Fruit fly (Drosophila melanogaster) whole organism, embryonic: ENCODE results near the gene Eip63E.

Experiments used
- CG12104 ChIP-seq: fragments of 200-800 bp; sonication (Bioruptor generic); optimal IDR thresholded peaks from 3 replicates; lab custom pipeline; 2016; ENCODE audit warnings: missing biosample characterization, missing genetic modification characterization
- CG13624 ChIP-seq: fragments of 200-800 bp; sonication (Bioruptor generic); optimal IDR thresholded peaks from 2 replicates; lab custom pipeline; 2016; ENCODE audit warnings: missing biosample characterization, missing genetic modification characterization
- CG15601 ChIP-seq: fragments of 200-800 bp; sonication (Bioruptor generic); optimal IDR thresholded peaks from 3 replicates; lab custom pipeline; 2019; ENCODE audit warnings: missing biosample characterization, mild to moderate bottlenecking, missing genetic modification characterization, moderate library complexity
- CG16863 ChIP-seq: fragments of 200-800 bp; sonication (Bioruptor generic); optimal IDR thresholded peaks from 3 replicates; lab custom pipeline; 2016; ENCODE audit warnings: missing biosample characterization, missing genetic modification characterization
- CG31441 ChIP-seq: fragments of 200-800 bp; sonication (Bioruptor generic); IDR thresholded peaks from 2 replicates; pipeline ENCODE4 v1.3.6; 2022; ENCODE audit warnings: missing biosample characterization, missing genetic modification characterization
- CG34422 ChIP-seq: fragments of 200-800 bp; sonication (Bioruptor generic); IDR thresholded peaks from 3 replicates; pipeline ENCODE4 v1.3.6; 2022; ENCODE audit warnings: missing biosample characterization, missing genetic modification characterization
- CG5245 ChIP-seq: fragments of 200-800 bp; sonication (Bioruptor generic); optimal IDR thresholded peaks from 3 replicates; lab custom pipeline; 2016; ENCODE audit warnings: missing biosample characterization, missing genetic modification characterization
- CG6683 ChIP-seq: fragments of 200-800 bp; sonication (Bioruptor generic); optimal IDR thresholded peaks from 2 replicates; lab custom pipeline; 2017; ENCODE audit warnings: missing biosample characterization, mild to moderate bottlenecking, missing genetic modification characterization, missing genetic modification reagents
- CG7372 ChIP-seq: fragments of 200-800 bp; sonication (Bioruptor generic); IDR thresholded peaks from 2 replicates; pipeline ENCODE4 v1.3.6; 2022; ENCODE audit warnings: missing biosample characterization, missing genetic modification characterization
- CrebB ChIP-seq: fragments of 200-800 bp; sonication (Bioruptor generic); optimal IDR thresholded peaks from 3 replicates; lab custom pipeline; 2018; ENCODE audit warnings: missing biosample characterization, mild to moderate bottlenecking, missing genetic modification characterization
- D ChIP-seq, 2 experiments: fragments of 200-800 bp in 1 of 2; fragments of >200 bp in 1 of 2; sonication (Bioruptor generic) in 1 of 2; optimal IDR thresholded peaks; 2 replicates in 1 of 2; 3 replicates in 1 of 2; lab custom pipeline; 2017; ENCODE audit warnings: mild to moderate bottlenecking in 1 of 2, missing biosample characterization in 1 of 2, missing genetic modification characterization in 1 of 2, missing genetic modification reagents in 1 of 2
- D19A ChIP-seq: fragments of 200-800 bp; optimal IDR thresholded peaks from 3 replicates; lab custom pipeline; 2019; ENCODE audit warnings: missing biosample characterization, mild to moderate bottlenecking, missing genetic modification characterization, moderate library complexity
- Dll ChIP-seq: fragments of 200-800 bp; sonication (Bioruptor generic); IDR thresholded peaks from 4 replicates; pipeline ENCODE4 v1.3.6; 2022; ENCODE audit warnings: missing biosample characterization, missing genetic modification characterization; ENCODE audit not compliant: partially characterized antibody
- Doc2 ChIP-seq: fragments of 200-800 bp; sonication (Bioruptor generic); IDR thresholded peaks from 2 replicates; pipeline ENCODE4 v1.3.6; 2022; ENCODE audit warnings: missing biosample characterization, missing genetic modification characterization
- Ets65A ChIP-seq: fragments of 200-800 bp; sonication (Bioruptor generic); peaks from one replicate; lab custom pipeline; 2016; ENCODE audit warnings: missing biosample characterization, missing genetic modification characterization
- HLH54F ChIP-seq: fragments of 200-800 bp; sonication (Bioruptor generic); optimal IDR thresholded peaks from 3 replicates; lab custom pipeline; 2016; ENCODE audit warnings: missing biosample characterization, missing genetic modification characterization
- HLHmδ ChIP-seq: fragments of 200-800 bp; sonication (Bioruptor generic); optimal IDR thresholded peaks from 2 replicates; lab custom pipeline; 2018; ENCODE audit warnings: missing biosample characterization, mild to moderate bottlenecking, missing genetic modification characterization, moderate library complexity
- Med ChIP-seq: fragments of 200-800 bp; sonication (Bioruptor generic); peaks from one replicate; lab custom pipeline; 2016; ENCODE audit warnings: missing biosample characterization, missing genetic modification characterization, mild to moderate bottlenecking, inconsistent platforms, moderate library complexity
- Opbp ChIP-seq: fragments of 200-800 bp; sonication (Bioruptor generic); IDR thresholded peaks from 3 replicates; pipeline ENCODE4 v1.3.6; 2022; ENCODE audit warnings: missing biosample characterization, missing genetic modification characterization; ENCODE audit not compliant: partially characterized antibody
- Optix ChIP-seq: fragments of 200-800 bp; sonication (Bioruptor generic); IDR thresholded peaks from 3 replicates; pipeline ENCODE4 v1.3.6; 2022; ENCODE audit warnings: missing biosample characterization, missing genetic modification characterization
- PHDP ChIP-seq: fragments of 200-800 bp; sonication (Bioruptor generic); optimal IDR thresholded peaks from 3 replicates; lab custom pipeline; 2018; ENCODE audit warnings: missing biosample characterization, mild to moderate bottlenecking, missing genetic modification characterization, moderate library complexity
- Pdp1 ChIP-seq, 2 experiments: fragments of 200-800 bp; sonication (Bioruptor generic); optimal IDR thresholded peaks; 3 replicates each; lab custom pipeline; 2016; ENCODE audit warnings: missing biosample characterization in 2 of 2, missing genetic modification characterization in 2 of 2, mild to moderate bottlenecking in 1 of 2, moderate library complexity in 1 of 2
- Poxn ChIP-seq: fragments of 200-800 bp; sonication (Bioruptor generic); IDR thresholded peaks from 2 replicates; pipeline ENCODE4 v1.3.6; 2022; ENCODE audit warnings: missing biosample characterization, missing genetic modification characterization
- Ptx1 ChIP-seq: fragments of 200-800 bp; sonication (Bioruptor generic); IDR thresholded peaks from 2 replicates; pipeline ENCODE4 v1.3.6; 2022; ENCODE audit warnings: missing biosample characterization, missing genetic modification characterization
- Six4 ChIP-seq: fragments of 200-800 bp; sonication (Bioruptor generic); optimal IDR thresholded peaks from 2 replicates; lab custom pipeline; 2016; ENCODE audit warnings: missing biosample characterization, missing genetic modification characterization
- TFAM ChIP-seq: fragments of 200-800 bp; sonication (Bioruptor generic); optimal IDR thresholded peaks from 2 replicates; lab custom pipeline; 2017; ENCODE audit warnings: missing biosample characterization, missing genetic modification characterization, inconsistent platforms
- abd-A ChIP-seq: fragments of 200-800 bp; sonication (Bioruptor generic); optimal IDR thresholded peaks from 3 replicates; lab custom pipeline; 2019; ENCODE audit warnings: missing biosample characterization, mild to moderate bottlenecking, missing genetic modification characterization, moderate library complexity
- crc ChIP-seq: fragments of 200-800 bp; sonication (Bioruptor generic); optimal IDR thresholded peaks from 2 replicates; lab custom pipeline; 2016; ENCODE audit warnings: missing biosample characterization, missing genetic modification characterization
- cwo ChIP-seq: fragments of 200-800 bp; sonication (Bioruptor generic); optimal IDR thresholded peaks from 3 replicates; lab custom pipeline; 2017; ENCODE audit warnings: missing biosample characterization, missing genetic modification characterization, mild to moderate bottlenecking, moderate library complexity, missing genetic modification reagents
- dmrt11E ChIP-seq: fragments of 200-800 bp; sonication (Bioruptor generic); optimal IDR thresholded peaks from 3 replicates; lab custom pipeline; 2018; ENCODE audit warnings: missing biosample characterization, mild to moderate bottlenecking, missing genetic modification characterization, moderate library complexity
- gce ChIP-seq: fragments of 200-800 bp; sonication (Bioruptor generic); IDR thresholded peaks from 3 replicates; pipeline ENCODE4 v1.3.6; 2022; ENCODE audit warnings: missing biosample characterization, missing genetic modification characterization
- gcm ChIP-seq: fragments of 200-800 bp; sonication (Bioruptor generic); optimal IDR thresholded peaks from 2 replicates; lab custom pipeline; 2019; ENCODE audit warnings: missing biosample characterization, mild to moderate bottlenecking, missing genetic modification characterization, moderate library complexity
- gsb-n ChIP-seq: fragments of 200-800 bp; sonication (Bioruptor generic); optimal IDR thresholded peaks from 3 replicates; lab custom pipeline; 2018; ENCODE audit warnings: missing biosample characterization, mild to moderate bottlenecking, missing genetic modification characterization
- h ChIP-seq: fragments of >200 bp; optimal IDR thresholded peaks from 2 replicates; lab custom pipeline; 2017
- hkb ChIP-seq, 2 experiments: fragments of 200-800 bp in 1 of 2; fragments of >200 bp in 1 of 2; sonication (Bioruptor generic) in 1 of 2; IDR thresholded peaks in 1 of 2; optimal IDR thresholded peaks in 1 of 2; 2 replicates each; pipeline versions ENCODE4 v1.3.6 to Lab custom; 2017 to 2022; ENCODE audit warnings: missing biosample characterization in 1 of 2, missing genetic modification characterization in 1 of 2
- jumu ChIP-seq: fragments of 200-800 bp; sonication (Bioruptor generic); optimal IDR thresholded peaks from 3 replicates; lab custom pipeline; 2016; ENCODE audit warnings: missing biosample characterization, missing genetic modification characterization
- lilli ChIP-seq: fragments of 200-800 bp; sonication (Bioruptor generic); optimal IDR thresholded peaks from 3 replicates; lab custom pipeline; 2016; ENCODE audit warnings: missing biosample characterization, missing genetic modification characterization
- lola ChIP-seq, 3 experiments: fragments of >200 bp in 2 of 3; fragments of 200-800 bp in 1 of 3; sonication (Bioruptor generic) in 1 of 3; optimal IDR thresholded peaks; 2 replicates each; lab custom pipeline; 2017 to 2019; ENCODE audit warnings: missing biosample characterization in 3 of 3, missing genetic modification characterization in 3 of 3, mild to moderate bottlenecking in 1 of 3, moderate library complexity in 1 of 3
- mam ChIP-seq: fragments of 200-800 bp; sonication (Bioruptor generic); optimal IDR thresholded peaks from 3 replicates; lab custom pipeline; 2016; ENCODE audit warnings: missing biosample characterization, missing genetic modification characterization
- oc ChIP-seq: fragments of 200-800 bp; sonication (Bioruptor generic); optimal IDR thresholded peaks from 2 replicates; lab custom pipeline; 2018; ENCODE audit warnings: missing biosample characterization, mild to moderate bottlenecking, missing genetic modification characterization, moderate library complexity
- p53 ChIP-seq: fragments of 200-800 bp; sonication (Bioruptor generic); optimal IDR thresholded peaks from 2 replicates; lab custom pipeline; 2016; ENCODE audit warnings: missing biosample characterization, missing genetic modification characterization
- psq ChIP-seq: fragments of 200-800 bp; sonication (Bioruptor generic); optimal IDR thresholded peaks from 2 replicates; lab custom pipeline; 2017; ENCODE audit warnings: missing biosample characterization, missing genetic modification characterization
- rib ChIP-seq: fragments of 200-800 bp; sonication (Bioruptor generic); IDR thresholded peaks from 2 replicates; pipeline ENCODE4 v1.3.6; 2022; ENCODE audit warnings: missing biosample characterization, missing genetic modification characterization
- scrt ChIP-seq: fragments of 200-800 bp; sonication (Bioruptor generic); optimal IDR thresholded peaks from 2 replicates; lab custom pipeline; 2018; ENCODE audit warnings: missing biosample characterization, mild to moderate bottlenecking, missing genetic modification characterization, moderate library complexity
- sna ChIP-seq: fragments of 200-800 bp; sonication (Bioruptor generic); IDR thresholded peaks from 2 replicates; pipeline ENCODE4 v1.3.6; 2022; ENCODE audit warnings: missing biosample characterization, missing genetic modification characterization; ENCODE audit not compliant: partially characterized antibody
- sr ChIP-seq: fragments of 200-800 bp; sonication (Bioruptor generic); IDR thresholded peaks from 3 replicates; pipeline ENCODE4 v1.3.6; 2022; ENCODE audit warnings: missing biosample characterization, missing genetic modification characterization
- ssp ChIP-seq: fragments of 200-800 bp; sonication (Bioruptor generic); IDR thresholded peaks from 2 replicates; pipeline ENCODE4 v1.3.6; 2022; ENCODE audit warnings: missing biosample characterization, missing genetic modification characterization
- trem ChIP-seq: fragments of 200-800 bp; optimal IDR thresholded peaks from 3 replicates; lab custom pipeline; 2019; ENCODE audit warnings: missing biosample characterization, mild to moderate bottlenecking, missing genetic modification characterization, moderate library complexity
- wdn ChIP-seq: fragments of 200-800 bp; sonication (Bioruptor generic); IDR thresholded peaks from 2 replicates; pipeline ENCODE4 v1.3.6; 2022; ENCODE audit warnings: missing biosample characterization, missing genetic modification characterization
- zen ChIP-seq: fragments of 200-800 bp; sonication (Bioruptor generic); optimal IDR thresholded peaks from 3 replicates; lab custom pipeline; 2018; ENCODE audit warnings: missing biosample characterization, mild to moderate bottlenecking, missing genetic modification characterization, moderate library complexity

Gene Eip63E

dm6 chr3L:3617252-3617651 is 101.7 kb downstream of the Eip63E start (continued):
- peak; percentile 72 for TF ChIP-seq PHDP
- peak; percentile 95 for TF ChIP-seq Med (GFP tag; lab: Kevin White, UChicago)
- peak; percentile 7 for TF ChIP-seq CrebB (tag; lab: Kevin White, UChicago)
- peak; percentile 12; the same call in 1 of the 3 replicates for TF ChIP-seq sr (GFP tag; lab: Robert Waterston, UW)
- no peak for TF ChIP-seq Doc2 (GFP tag; lab: Robert Waterston, UW)
- peak; percentile 74 for TF ChIP-seq zen (tag; lab: Kevin White, UChicago)
- TF ChIP-seq jumu (GFP tag; lab: Kevin White, UChicago): peak; percentile 66
- peak; percentile 67 for TF ChIP-seq CG13624 (GFP tag; lab: Kevin White, UChicago)
- TF ChIP-seq p53 (GFP tag; lab: Kevin White, UChicago): peak; percentile 6
- TF ChIP-seq CG5245 (GFP tag; lab: Kevin White, UChicago): peak; percentile 80
- TF ChIP-seq wdn (GFP tag; lab: Robert Waterston, UW): no peak
- TF ChIP-seq psq: peak; percentile 69
- no peak for TF ChIP-seq h
- TF ChIP-seq abd-A (tag; lab: Kevin White, UChicago): no peak
- TF ChIP-seq oc (tag; lab: Kevin White, UChicago): peak; percentile 76
- TF ChIP-seq lilli: peak; percentile 80
- TF ChIP-seq Six4: peak; percentile 71
- peak; percentile 93 for TF ChIP-seq gsb-n (tag; lab: Kevin White, UChicago)
- TF ChIP-seq CG15601 (tag; lab: Kevin White, UChicago): peak; percentile 86
- TF ChIP-seq crc: peak; percentile 21
- no peak for TF ChIP-seq D (optimal IDR thresholded peaks at IDR 0.05; lab: Kevin White, UChicago)
- TF ChIP-seq D (GFP tag; optimal IDR thresholded peaks at IDR 0.05; lab: Kevin White, UChicago): peak; percentile 67
- 0 out of 2 replicates have a peak, but pooled peaks have one; percentile 13 for TF ChIP-seq CG7372 (GFP tag; lab: Robert Waterston, UW)
- TF ChIP-seq ssp (GFP tag; lab: Robert Waterston, UW): peak; percentile 74
- TF ChIP-seq D19A (tag; lab: Kevin White, UChicago): peak; percentile 81
- no peak for TF ChIP-seq Poxn (GFP tag; lab: Robert Waterston, UW)
- peak; percentile 33 for TF ChIP-seq mam (GFP tag; lab: Kevin White, UChicago)
- no peak for TF ChIP-seq Opbp (GFP tag; lab: Robert Waterston, UW)
- TF ChIP-seq CG12104 (GFP tag; lab: Kevin White, UChicago): peak; percentile 68
- TF ChIP-seq cwo (GFP tag; lab: Kevin White, UChicago): no peak
- peak; percentile 67; the same call in 1 of the 3 replicates for TF ChIP-seq gce (GFP tag; lab: Robert Waterston, UW)
- peak in 1 of 3 experiments; percentile 95 for TF ChIP-seq lola (GFP tag; optimal IDR thresholded peaks at IDR 0.05; lab: Kevin White, UChicago)
- peak; percentile 75 for TF ChIP-seq CG31441
- TF ChIP-seq Pdp1 (GFP tag; optimal IDR thresholded peaks at IDR 0.05; lab: Kevin White, UChicago): peak; percentile 67 to 88
- peak; percentile 37 for TF ChIP-seq TFAM
- peak; percentile 96 for TF ChIP-seq Ets65A (GFP tag; lab: Kevin White, UChicago)
- no peak for TF ChIP-seq sna (GFP tag; lab: Robert Waterston, UW)
- no peak for TF ChIP-seq HLHmδ
- peak; percentile 89 for TF ChIP-seq trem (tag; lab: Kevin White, UChicago)
- TF ChIP-seq hkb (optimal IDR thresholded peaks at IDR 0.05; lab: Kevin White, UChicago): no peak
- TF ChIP-seq hkb (GFP tag; IDR thresholded peaks at IDR 0.05; lab: Robert Waterston, UW): peak; percentile 82
- peak; percentile 97 for TF ChIP-seq dmrt11E (tag; lab: Kevin White, UChicago)
- TF ChIP-seq Ptx1: peak; percentile 76
- TF ChIP-seq HLH54F (GFP tag; lab: Kevin White, UChicago): peak; percentile 57
- peak; percentile 25 for TF ChIP-seq scrt (GFP tag; lab: Kevin White, UChicago)
- TF ChIP-seq rib (GFP tag; lab: Robert Waterston, UW): no peak
- TF ChIP-seq gcm: peak; percentile 87
- peak; percentile 80 for TF ChIP-seq CG16863 (GFP tag; lab: Kevin White, UChicago)
- no peak for TF ChIP-seq Dll (GFP tag; lab: Robert Waterston, UW)
- no peak for TF ChIP-seq CG6683
- TF ChIP-seq CG34422 (GFP tag; lab: Robert Waterston, UW): peak; percentile 76
- TF ChIP-seq Optix (GFP tag; lab: Robert Waterston, UW): peak; percentile 75; the same call in 1 of the 3 replicates
